Fruit fly (Drosophila melanogaster): ENCODE data around the gene MSAmiP.

The MSAmiP gene

DNA sequence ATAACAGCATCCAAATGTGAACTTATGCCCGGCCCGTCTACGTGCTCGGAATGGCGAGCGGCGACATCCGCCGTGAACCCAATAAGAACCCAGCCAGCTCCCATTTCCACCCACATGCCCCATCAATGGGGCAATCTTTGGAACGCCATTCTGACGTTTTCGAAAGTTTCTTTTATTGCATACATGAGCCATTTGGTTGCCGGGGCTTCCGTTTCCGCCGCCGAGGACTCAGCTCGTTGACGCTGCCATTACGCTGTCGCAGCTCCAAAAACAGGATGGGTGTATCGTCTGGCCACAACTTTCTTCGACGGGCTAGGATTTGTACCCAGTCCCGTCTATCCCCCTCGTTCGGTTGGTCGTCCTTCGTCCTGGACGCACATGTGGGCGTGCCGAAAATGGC, 90.0 kb downstream of the MSAmiP start:
- TF ChIP-seq CG34406 (GFP tag; optimal IDR thresholded peaks at IDR 0.05): no peak
- TF ChIP-seq salr (GFP tag; optimal IDR thresholded peaks at IDR 0.05): no peak
- TF ChIP-seq CG1621 (tag; optimal IDR thresholded peaks at IDR 0.05): no peak
- TF ChIP-seq CG8119 (GFP tag; IDR thresholded peaks at IDR 0.05): no peak
- no peak for TF ChIP-seq CG3919 (GFP tag; optimal IDR thresholded peaks at IDR 0.05)
- no peak for TF ChIP-seq lz (GFP tag; optimal IDR thresholded peaks at IDR 0.05)
- TF ChIP-seq CG6163 (GFP tag; IDR thresholded peaks at IDR 0.05): no peak
- TF ChIP-seq Hr4 (GFP tag; optimal IDR thresholded peaks at IDR 0.05): no peak
- TF ChIP-seq CG10631 (GFP tag; optimal IDR thresholded peaks at IDR 0.05): no peak
- TF ChIP-seq CG6808 (GFP tag; optimal IDR thresholded peaks at IDR 0.05): no peak
- TF ChIP-seq Blimp-1 (GFP tag; optimal IDR thresholded peaks at IDR 0.05): no peak
- no peak for TF ChIP-seq Eip93F (GFP tag; optimal IDR thresholded peaks at IDR 0.05)
- TF ChIP-seq Ets96B (tag; optimal IDR thresholded peaks at IDR 0.05): no peak
- TF ChIP-seq Met (GFP tag; optimal IDR thresholded peaks at IDR 0.05): no peak
- TF ChIP-seq cyc (GFP tag; optimal IDR thresholded peaks at IDR 0.05): no peak
- no peak for TF ChIP-seq eg (GFP tag; IDR thresholded peaks at IDR 0.05)
- TF ChIP-seq net (GFP tag; optimal IDR thresholded peaks at IDR 0.05): no peak

DNA sequence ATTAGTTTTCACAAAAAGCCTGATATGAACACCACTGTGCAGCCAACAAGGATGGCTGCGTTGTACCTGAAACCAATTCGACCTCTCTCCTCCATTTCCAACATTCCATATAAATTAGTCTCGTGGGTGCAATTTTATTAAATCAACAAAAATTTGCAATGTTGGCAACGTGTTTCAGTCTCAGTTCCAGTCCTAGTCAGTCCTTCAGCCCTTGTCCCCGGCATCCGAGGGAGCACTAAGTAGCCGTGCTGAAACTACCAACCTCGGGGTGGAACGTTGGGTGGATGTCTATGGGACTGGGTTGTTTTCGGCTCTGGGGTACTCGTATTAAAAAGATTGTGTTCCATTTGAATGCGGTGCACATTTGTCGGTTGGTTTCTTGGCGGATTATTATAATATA, 92.0 kb downstream of the MSAmiP start:
- TF ChIP-seq CG16779 (tag; optimal IDR thresholded peaks at IDR 0.05): no peak
- no peak for TF ChIP-seq Eip93F (GFP tag; optimal IDR thresholded peaks at IDR 0.05)
- TF ChIP-seq acj6 (GFP tag; optimal IDR thresholded peaks at IDR 0.05): no peak
- no peak for TF ChIP-seq CG11762 (GFP tag; optimal IDR thresholded peaks at IDR 0.05; ENCODE audit: insufficient read depth)
- no peak for TF ChIP-seq fd59A (GFP tag; optimal IDR thresholded peaks at IDR 0.05)
- TF ChIP-seq CG34406 (GFP tag; optimal IDR thresholded peaks at IDR 0.05): no peak

dm6 chr3R:16801413-16801812, 94.7 kb downstream of the MSAmiP start:
- TF ChIP-seq Smox (GFP tag; optimal IDR thresholded peaks at IDR 0.05) (no peak), CG11902 (GFP tag; optimal IDR thresholded peaks at IDR 0.05) (no peak), dsx (GFP tag; optimal IDR thresholded peaks at IDR 0.05; ENCODE audit: poor library complexity, severe bottlenecking) (no peak), CG11762 (GFP tag; optimal IDR thresholded peaks at IDR 0.05; ENCODE audit: insufficient read depth) (no peak), CG8632 (GFP tag; optimal IDR thresholded peaks at IDR 0.05) (no peak), Ets21C (GFP tag; optimal IDR thresholded peaks at IDR 0.05) (no peak), Blimp-1 (GFP tag; optimal IDR thresholded peaks at IDR 0.05) (no peak), Hr39 (GFP tag; optimal IDR thresholded peaks at IDR 0.05) (no peak), Sox15 (GFP tag; optimal IDR thresholded peaks at IDR 0.05) (no peak), CG6808 (GFP tag; optimal IDR thresholded peaks at IDR 0.05) (no peak), OdsH (GFP tag; optimal IDR thresholded peaks at IDR 0.05) (no peak), achi (GFP tag; optimal IDR thresholded peaks at IDR 0.05) (no peak), fd59A (GFP tag; optimal IDR thresholded peaks at IDR 0.05) (no peak), net (GFP tag; optimal IDR thresholded peaks at IDR 0.05) (no peak), Eip75B (GFP tag; optimal IDR thresholded peaks at IDR 0.05) (no peak), CG8319 (GFP tag; optimal IDR thresholded peaks at IDR 0.05) (no peak), fkh (GFP tag; optimal IDR thresholded peaks at IDR 0.05) (no peak), Met (GFP tag; optimal IDR thresholded peaks at IDR 0.05) (no peak), CG11294 (GFP tag; IDR thresholded peaks at IDR 0.05) (no peak)

DNA sequence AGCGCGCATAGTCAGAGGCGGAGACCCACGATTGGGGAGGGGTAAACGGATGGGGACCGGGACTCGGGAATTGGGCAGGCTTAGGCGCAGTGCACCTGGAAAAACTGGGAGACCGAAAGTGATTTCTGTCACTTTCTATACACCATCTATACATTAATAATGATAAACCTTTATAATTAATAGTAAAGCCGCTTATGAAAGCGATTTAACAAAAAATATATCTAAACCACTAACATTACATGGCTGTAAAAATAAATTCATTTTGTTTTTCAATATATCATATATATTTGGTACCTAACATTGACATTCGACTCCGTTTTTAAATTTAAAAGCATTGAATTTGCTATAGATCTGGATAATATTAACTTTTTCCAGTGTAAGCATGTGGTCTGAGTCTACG, 95.1 kb downstream of the MSAmiP start:
- TF ChIP-seq CG8319 (GFP tag; optimal IDR thresholded peaks at IDR 0.05): no peak
- TF ChIP-seq net (GFP tag; optimal IDR thresholded peaks at IDR 0.05): no peak
- TF ChIP-seq pdm3 (GFP tag; optimal IDR thresholded peaks at IDR 0.05): no peak
- TF ChIP-seq svp (GFP tag): peak; percentile 11
- no peak for TF ChIP-seq CG3919 (GFP tag; optimal IDR thresholded peaks at IDR 0.05)
- no peak for TF ChIP-seq fkh (GFP tag; optimal IDR thresholded peaks at IDR 0.05)
- TF ChIP-seq cyc (GFP tag; optimal IDR thresholded peaks at IDR 0.05): no peak
- peak; percentile 21 for TF ChIP-seq spab (GFP tag; optimal IDR thresholded peaks at IDR 0.05)
- TF ChIP-seq Ets96B (tag; optimal IDR thresholded peaks at IDR 0.05): peak; percentile 16
- TF ChIP-seq CG32006 (GFP tag; optimal IDR thresholded peaks at IDR 0.05): no peak
- peak; percentile 2 for TF ChIP-seq CG10669 (GFP tag; optimal IDR thresholded peaks at IDR 0.05)
- TF ChIP-seq CG6808 (GFP tag; optimal IDR thresholded peaks at IDR 0.05): peak; percentile 29

Data from whole organism, prepupa.